Worm (Caenorhabditis elegans) whole organism, L3 larva: ENCODE data around the gene ogt-1.

ENCODE experiments used
- elt-2 ChIP-seq: sonication (generic microtip); optimal IDR thresholded peaks from 2 replicates; lab custom pipeline; 2016; ENCODE audit warnings: missing genetic modification reagents, mild to moderate bottlenecking, missing genetic modification characterization, missing compliant biosample characterization
- lsy-12 ChIP-seq: sonication (generic microtip); optimal IDR thresholded peaks from 2 replicates; lab custom pipeline; 2016; ENCODE audit warnings: mild to moderate bottlenecking, missing genetic modification characterization, missing compliant biosample characterization
- mdl-1 ChIP-seq: fragments of 150-350 bp; optimal IDR thresholded peaks from 2 replicates; lab custom pipeline; 2014; ENCODE audit warnings: missing biosample characterization, missing genetic modification characterization
- nhr-12 ChIP-seq: fragments of 150-350 bp; optimal IDR thresholded peaks from 2 replicates; lab custom pipeline; 2014; ENCODE audit warnings: missing biosample characterization, missing genetic modification characterization
- unc-39 ChIP-seq: sonication (generic microtip); optimal IDR thresholded peaks from 4 replicates; lab custom pipeline; 2017; ENCODE audit warnings: missing biosample characterization, missing genetic modification characterization

ce11 chrIII:7197973-7198372 is 44.4 kb upstream of the ogt-1 start, which contains the start of gene exos-9:
- TF ChIP-seq lsy-12 (tag; lab: Kevin White, UChicago) (no peak), mdl-1 (tag; lab: Kevin White, UChicago) (no peak), elt-2 (tag; lab: Kevin White, UChicago) (no peak), unc-39 (tag; lab: Kevin White, UChicago) (no peak), nhr-12 (tag; lab: Kevin White, UChicago) (no peak)
